Fruit fly (Drosophila melanogaster): ENCODE results near the gene Gagr.
A peak's percentile ranks its signal among the peaks of the same experiment; 100 is the strongest.

The Gagr gene

dm6 chr3L:16411566-16411965 lies 17.2 kb downstream of the Gagr start, which contains the start of gene fax (continued):
- TF ChIP-seq CG8319 (GFP tag; optimal IDR thresholded peaks at IDR 0.05) (no peak), CG6163 (GFP tag; IDR thresholded peaks at IDR 0.05) (peak; percentile 68), acj6 (GFP tag; optimal IDR thresholded peaks at IDR 0.05) (peak; percentile 19), Eip93F (GFP tag; optimal IDR thresholded peaks at IDR 0.05) (no peak), CG11294 (GFP tag; IDR thresholded peaks at IDR 0.05) (no peak), Sox15 (GFP tag; optimal IDR thresholded peaks at IDR 0.05) (no peak), CG6808 (GFP tag; optimal IDR thresholded peaks at IDR 0.05) (no peak), CG31627 (GFP tag; optimal IDR thresholded peaks at IDR 0.05) (peak; percentile 9), lz (GFP tag; optimal IDR thresholded peaks at IDR 0.05) (peak; percentile 32), CG15336 (GFP tag; IDR thresholded peaks at IDR 0.05) (peak; percentile 63; the same call in 1 of the 2 replicates), pdm3 (GFP tag; optimal IDR thresholded peaks at IDR 0.05) (no peak), Eip78C (GFP tag) (peak; percentile 92), achi (GFP tag; optimal IDR thresholded peaks at IDR 0.05) (peak; percentile 51)

- TF ChIP-seq Sox14 (GFP tag; optimal IDR thresholded peaks at IDR 0.05) = peak; percentile 87
- TF ChIP-seq OdsH (GFP tag; optimal IDR thresholded peaks at IDR 0.05) = no peak
- peak; percentile 67 for TF ChIP-seq fkh (GFP tag; optimal IDR thresholded peaks at IDR 0.05)
- no peak for TF ChIP-seq CG6163 (GFP tag; IDR thresholded peaks at IDR 0.05)
- TF ChIP-seq CG15336 (GFP tag; IDR thresholded peaks at IDR 0.05) = 0 out of 2 replicates have a peak, but pooled peaks have one; percentile 23
- peak; percentile 47 for TF ChIP-seq lz (GFP tag; optimal IDR thresholded peaks at IDR 0.05)
- peak; percentile 8 for TF ChIP-seq CG3032 (tag; optimal IDR thresholded peaks at IDR 0.05)
- TF ChIP-seq Hr39 (GFP tag; optimal IDR thresholded peaks at IDR 0.05) = peak; percentile 37
- TF ChIP-seq CG6276 (GFP tag; optimal IDR thresholded peaks at IDR 0.05) = no peak
- peak; percentile 44 for TF ChIP-seq cyc (GFP tag; optimal IDR thresholded peaks at IDR 0.05)
- TF ChIP-seq fd85E (GFP tag; optimal IDR thresholded peaks at IDR 0.05) = no peak
- peak; percentile 39 for TF ChIP-seq esn (GFP tag; optimal IDR thresholded peaks at IDR 0.05)
- peak; percentile 46 for TF ChIP-seq CG31627 (GFP tag; optimal IDR thresholded peaks at IDR 0.05)
- TF ChIP-seq pdm3 (GFP tag; optimal IDR thresholded peaks at IDR 0.05) = no peak
- no peak for TF ChIP-seq CG6808 (GFP tag; optimal IDR thresholded peaks at IDR 0.05)
These were observed 18.1 kb downstream of the Gagr start, which contains the start of gene Serinc for dm6 chr3L:16412394-16412950. Gene Serinc (plus strand): TSS chr3L:16412722.

DNA sequence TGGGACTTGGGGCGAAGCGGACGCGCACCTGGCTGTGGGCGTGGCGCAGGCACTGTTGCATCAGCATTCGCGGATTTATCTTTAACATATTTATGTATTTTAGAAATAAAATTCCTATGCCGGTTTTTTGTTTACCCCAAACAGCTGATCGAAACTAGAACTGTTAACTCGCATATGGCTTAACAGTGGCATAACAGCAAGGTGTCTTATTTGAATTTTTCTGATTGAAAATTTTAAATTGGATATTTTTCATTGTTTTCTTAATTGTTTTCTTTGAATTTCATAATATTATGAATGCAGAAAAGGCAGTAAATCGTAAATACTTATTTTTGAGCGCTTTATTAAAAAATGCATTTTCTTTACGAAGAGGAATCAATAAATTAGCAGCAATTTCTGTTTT lies 22.6 kb downstream of the Gagr start, which contains the start of gene GluRS-m:
Gene GluRS-m, minus strand, starts transcription at position 154 of the 400 bp plus-strand sequence.
- TF ChIP-seq Eip78C (GFP tag) = no peak
- TF ChIP-seq CG31627 (GFP tag; optimal IDR thresholded peaks at IDR 0.05) = no peak
- no peak for TF ChIP-seq eg (GFP tag; IDR thresholded peaks at IDR 0.05)
- TF ChIP-seq CG6808 (GFP tag; optimal IDR thresholded peaks at IDR 0.05) = no peak
- TF ChIP-seq CG15336 (GFP tag; IDR thresholded peaks at IDR 0.05) = no peak
- no peak for TF ChIP-seq OdsH (GFP tag; optimal IDR thresholded peaks at IDR 0.05)
- TF ChIP-seq Sox15 (GFP tag; optimal IDR thresholded peaks at IDR 0.05) = no peak
- no peak for TF ChIP-seq vri (GFP tag; optimal IDR thresholded peaks at IDR 0.05)
- TF ChIP-seq Gug (GFP tag; IDR thresholded peaks at IDR 0.05) = no peak
- no peak for TF ChIP-seq CG11902 (GFP tag; optimal IDR thresholded peaks at IDR 0.05)
- TF ChIP-seq dac (GFP tag; optimal IDR thresholded peaks at IDR 0.05) = no peak
- TF ChIP-seq achi (GFP tag; optimal IDR thresholded peaks at IDR 0.05) = no peak

DNA sequence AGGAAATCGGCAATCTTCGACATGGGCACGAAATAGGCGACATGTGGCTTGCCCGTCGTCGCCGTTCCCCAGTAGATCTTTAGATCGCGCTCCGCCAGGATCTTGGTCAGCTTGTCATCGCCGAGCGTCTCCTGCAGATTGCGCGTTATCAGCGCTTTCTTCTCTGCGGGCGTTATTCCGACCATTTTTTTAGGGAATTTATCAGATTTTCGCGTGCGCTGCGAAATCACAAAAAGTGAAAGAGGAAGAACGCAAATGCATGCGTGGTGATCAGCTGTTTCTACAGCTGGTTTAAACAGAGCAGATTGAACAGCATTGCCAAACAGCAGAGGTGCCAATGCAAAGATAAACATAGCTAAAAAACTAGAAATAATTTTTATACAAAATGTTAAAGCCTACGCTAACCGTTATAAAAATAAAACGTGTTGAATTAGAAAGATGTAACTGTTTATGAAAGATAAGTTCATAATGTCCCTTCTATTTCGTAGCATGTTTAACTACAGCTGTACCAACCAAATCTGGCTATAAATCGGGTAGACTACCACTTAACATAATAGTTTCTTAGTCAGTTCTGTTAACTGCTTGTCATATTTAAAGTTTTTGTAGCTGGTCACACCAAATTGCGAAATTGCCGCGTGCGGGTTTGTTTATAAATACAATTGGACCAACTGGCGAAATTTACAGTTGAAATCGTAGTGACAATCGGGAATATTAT lies 24.8 kb downstream of the Gagr start, which contains the start of the genes TyrRS and CG33158:
Gene TyrRS, minus strand, starts transcription at position 244 of the 715 bp plus-strand sequence.
Gene CG33158, plus strand, starts transcription at position 539 of the 715 bp plus-strand sequence.
- TF ChIP-seq spab (GFP tag; optimal IDR thresholded peaks at IDR 0.05) (no peak), acj6 (GFP tag; optimal IDR thresholded peaks at IDR 0.05) (no peak), CG7368 (GFP tag; optimal IDR thresholded peaks at IDR 0.05) (no peak), Gug (GFP tag; IDR thresholded peaks at IDR 0.05) (no peak), Ets96B (tag; optimal IDR thresholded peaks at IDR 0.05) (no peak), ss (GFP tag; optimal IDR thresholded peaks at IDR 0.05) (no peak), fd85E (GFP tag; optimal IDR thresholded peaks at IDR 0.05) (no peak), cyc (GFP tag; optimal IDR thresholded peaks at IDR 0.05) (no peak), net (GFP tag; optimal IDR thresholded peaks at IDR 0.05) (no peak), salr (GFP tag; optimal IDR thresholded peaks at IDR 0.05) (no peak), CG9139 (GFP tag; optimal IDR thresholded peaks at IDR 0.05) (no peak), CG11902 (GFP tag; optimal IDR thresholded peaks at IDR 0.05) (no peak), CG11294 (GFP tag; IDR thresholded peaks at IDR 0.05) (no peak), CG6808 (GFP tag; optimal IDR thresholded peaks at IDR 0.05) (no peak), esn (GFP tag; optimal IDR thresholded peaks at IDR 0.05) (no peak), Eip75B (GFP tag; optimal IDR thresholded peaks at IDR 0.05) (no peak)

Measured in whole organism, prepupa.